Fruit fly (Drosophila melanogaster) whole organism, larva: ENCODE data around the gene Tsp33B.
A peak's percentile ranks its signal among the peaks of the same experiment; 100 is the strongest.

Experiments
- noc ChIP-seq: fragments of 200-800 bp; sonication (Bioruptor generic); optimal IDR thresholded peaks from 3 replicates; lab custom pipeline; 2019; ENCODE audit warnings: missing biosample characterization, mild to moderate bottlenecking, missing genetic modification characterization, moderate library complexity

Tsp33B gene

dm6 chr2L:11792265-11792664, at the start of gene Tsp33B:
Gene Tsp33B, minus strand, starts transcription at chr2L:11792365.
- TF ChIP-seq noc (tag; lab: Kevin White, UChicago) = no peak

- peak; percentile 66 for TF ChIP-seq noc (tag; lab: Kevin White, UChicago)
Measured at dm6 chr2L:11841538-11841937, 49.4 kb upstream of the Tsp33B start.

dm6 chr2L:11840391-11840790, 48.2 kb upstream of the Tsp33B start, which contains the start of gene CG31704:
Gene CG31704, plus strand, starts transcription at chr2L:11840691.
- TF ChIP-seq noc (tag; lab: Kevin White, UChicago) = no peak

- no peak for TF ChIP-seq noc (tag; lab: Kevin White, UChicago)
Measured at dm6 chr2L:11839612-11840011, 47.4 kb upstream of the Tsp33B start, which contains the start of gene Sfp33A3. Gene Sfp33A3, plus strand, starts transcription at chr2L:11839912.

dm6 chr2L:11837413-11837812, 45.2 kb upstream of the Tsp33B start, which contains the start of gene Sfp33A2:
Gene Sfp33A2, plus strand, starts transcription at chr2L:11837713.
- TF ChIP-seq noc (tag; lab: Kevin White, UChicago) = no peak

- no peak for TF ChIP-seq noc (tag; lab: Kevin White, UChicago)
Measured at dm6 chr2L:11836943-11837342, 44.8 kb upstream of the Tsp33B start, which contains the start of gene Sfp33A4. Gene Sfp33A4, plus strand, starts transcription at chr2L:11837243.

- TF ChIP-seq noc (tag; lab: Kevin White, UChicago) = no peak
Measured at dm6 chr2L:11834308-11834707, 42.1 kb upstream of the Tsp33B start, which contains the start of gene CG45012. Gene CG45012, plus strand, starts transcription at chr2L:11834608.

dm6 chr2L:11833786-11834185, 41.6 kb upstream of the Tsp33B start, which contains the start of gene CG45011:
Gene CG45011, plus strand, starts transcription at chr2L:11834086.
- TF ChIP-seq noc (tag; lab: Kevin White, UChicago) = no peak

- no peak for TF ChIP-seq noc (tag; lab: Kevin White, UChicago)
Measured at dm6 chr2L:11829277-11829676, 37.1 kb upstream of the Tsp33B start, which contains the start of gene esc. Gene esc, minus strand, starts transcription at chr2L:11829405.

dm6 chr2L:11823470-11824162, 31.5 kb upstream of the Tsp33B start:
- no peak for TF ChIP-seq noc (tag; lab: Kevin White, UChicago)

- no peak for TF ChIP-seq noc (tag; lab: Kevin White, UChicago)
Measured at dm6 chr2L:11816376-11816775, 24.2 kb upstream of the Tsp33B start.

- no peak for TF ChIP-seq noc (tag; lab: Kevin White, UChicago)
Measured at dm6 chr2L:11813665-11814087, 21.5 kb upstream of the Tsp33B start, which contains the start of gene CycY. Gene CycY, minus strand, starts transcription at chr2L:11813780.

dm6 chr2L:11812781-11813664, 20.9 kb upstream of the Tsp33B start:
- TF ChIP-seq noc (tag; lab: Kevin White, UChicago) = peak; percentile 53

- no peak for TF ChIP-seq noc (tag; lab: Kevin White, UChicago)
Measured at dm6 chr2L:11809823-11810222, 17.7 kb upstream of the Tsp33B start.

dm6 chr2L:11808702-11809583, 16.8 kb upstream of the Tsp33B start, which contains the start of gene crol:
Gene crol, minus strand, starts transcription at chr2L:11809438.
- TF ChIP-seq noc (tag; lab: Kevin White, UChicago) = peak; percentile 3
